Worm (Caenorhabditis elegans) whole organism, L3 larva: ENCODE data around the gene T28A11.13.

Experiments
- ama-1 ChIP-seq: fragments of 150-350 bp; optimal IDR thresholded peaks from 2 replicates; lab custom pipeline; 2018
- egl-27 ChIP-seq: sonication (generic microtip); optimal IDR thresholded peaks from 4 replicates; lab custom pipeline; 2017; ENCODE audit warnings: missing biosample characterization, missing genetic modification reagents, missing genetic modification characterization
- fos-1 ChIP-seq: fragments of 150-350 bp; optimal IDR thresholded peaks from 2 replicates; lab custom pipeline; 2014; ENCODE audit warnings: missing biosample characterization, missing genetic modification characterization
- lin-39 ChIP-seq: fragments of 150-350 bp; optimal IDR thresholded peaks from 2 replicates; lab custom pipeline; 2018; ENCODE audit warnings: missing biosample characterization, missing genetic modification reagents, missing genetic modification characterization
- nhr-237 ChIP-seq: fragments of 150-350 bp; optimal IDR thresholded peaks from 2 replicates; lab custom pipeline; 2014; ENCODE audit warnings: missing biosample characterization, missing genetic modification characterization
- nhr-77 ChIP-seq: fragments of 150-350 bp; optimal IDR thresholded peaks from 2 replicates; lab custom pipeline; 2014; ENCODE audit warnings: missing biosample characterization, missing genetic modification characterization
- unc-62 ChIP-seq: fragments of 150-350 bp; sonication (generic microtip); optimal IDR thresholded peaks from 4 replicates; lab custom pipeline; 2014; ENCODE audit warnings: missing biosample characterization, missing genetic modification reagents, missing genetic modification characterization
- ztf-11 ChIP-seq: fragments of 150-350 bp; optimal IDR thresholded peaks from 2 replicates; lab custom pipeline; 2014; ENCODE audit warnings: missing biosample characterization, missing genetic modification characterization

- TF ChIP-seq nhr-237 (tag; lab: Kevin White, UChicago) (no peak), egl-27 (tag; lab: Kevin White, UChicago) (no peak), fos-1 (no peak), ama-1 (lab: Kevin White, UChicago) (no peak), ztf-11 (tag; lab: Kevin White, UChicago) (no peak), lin-39 (tag; lab: Kevin White, UChicago) (no peak), unc-62 (no peak), nhr-77 (tag; lab: Kevin White, UChicago) (no peak)
These were observed 29.1 kb upstream of the T28A11.13 start for ce11 chrV:3279138-3279537.
